Worm (Caenorhabditis elegans): ENCODE measurements around the gene metl-18.
A peak's percentile ranks its signal among the peaks of the same experiment; 100 is the strongest.

Gene metl-18

DNA sequence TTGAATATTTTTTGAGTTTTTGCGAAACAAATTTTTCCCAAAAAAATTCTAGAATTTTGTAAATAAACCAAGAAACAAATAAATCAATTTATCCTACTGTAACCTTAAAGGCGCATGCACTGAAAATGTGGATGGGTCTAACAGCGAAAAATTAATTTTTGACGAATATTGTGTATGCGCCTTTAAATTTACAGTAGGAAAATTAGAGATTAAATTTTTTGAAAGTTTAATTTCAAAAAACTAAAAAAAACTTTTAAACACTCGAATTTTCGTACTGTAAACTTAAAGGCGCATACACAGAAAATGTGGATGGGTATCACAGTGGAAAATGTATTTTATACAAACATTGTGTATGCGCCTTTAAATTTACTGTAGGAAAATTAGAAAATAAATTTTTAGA lies 35.4 kb upstream of the metl-18 start:
- TF ChIP-seq mab-5 (tag; optimal IDR thresholded peaks at IDR 0.05): no peak
- TF ChIP-seq unc-39 (tag; optimal IDR thresholded peaks at IDR 0.05): no peak
- no peak for TF ChIP-seq ces-1 (GFP tag; optimal IDR thresholded peaks at IDR 0.05)
- TF ChIP-seq bed-3 (GFP tag; optimal IDR thresholded peaks at IDR 0.05): no peak

DNA sequence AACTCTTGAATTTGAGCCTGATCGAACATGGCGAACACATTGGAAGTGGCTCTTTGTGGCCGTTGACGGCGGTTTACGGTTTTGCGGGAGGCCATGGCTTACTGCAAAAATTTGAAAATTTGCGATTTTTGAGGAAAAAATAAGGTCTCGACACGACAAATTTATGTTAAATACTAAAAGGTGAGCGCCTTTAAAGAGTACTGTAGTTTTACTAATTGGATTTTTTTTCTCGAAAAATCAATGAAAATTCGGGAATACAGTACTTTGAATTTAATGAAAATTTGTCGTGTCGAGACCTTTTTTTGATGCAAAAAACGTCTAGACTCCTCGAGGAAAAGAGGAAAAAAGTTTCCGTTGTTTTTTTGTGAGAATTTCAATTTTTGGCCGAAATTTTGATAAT lies 31.9 kb upstream of the metl-18 start, which contains the start of gene mlc-4:
Gene mlc-4, minus strand, starts transcription at position 101 of the 400 bp plus-strand sequence.
- no peak for TF ChIP-seq nhr-2 (tag; optimal IDR thresholded peaks at IDR 0.05)
- no peak for TF ChIP-seq tbx-8 (GFP tag; optimal IDR thresholded peaks at IDR 0.05)
- TF ChIP-seq elt-3 (tag; optimal IDR thresholded peaks at IDR 0.05): no peak
- TF ChIP-seq lsy-2 (tag; optimal IDR thresholded peaks at IDR 0.05): no peak
- TF ChIP-seq flh-1 (GFP tag; optimal IDR thresholded peaks at IDR 0.05): no peak
- TF ChIP-seq ceh-43 (GFP tag; optimal IDR thresholded peaks at IDR 0.05): no peak
- no peak for TF ChIP-seq hlh-1 (tag; optimal IDR thresholded peaks at IDR 0.05)
- no peak for TF ChIP-seq drap-1 (GFP tag; optimal IDR thresholded peaks at IDR 0.05)
- no peak for TF ChIP-seq sptf-1 (tag; optimal IDR thresholded peaks at IDR 0.05)
- no peak for TF ChIP-seq mls-2 (tag; optimal IDR thresholded peaks at IDR 0.05)
- no peak for TF ChIP-seq sem-2 (GFP tag; optimal IDR thresholded peaks at IDR 0.05)

DNA sequence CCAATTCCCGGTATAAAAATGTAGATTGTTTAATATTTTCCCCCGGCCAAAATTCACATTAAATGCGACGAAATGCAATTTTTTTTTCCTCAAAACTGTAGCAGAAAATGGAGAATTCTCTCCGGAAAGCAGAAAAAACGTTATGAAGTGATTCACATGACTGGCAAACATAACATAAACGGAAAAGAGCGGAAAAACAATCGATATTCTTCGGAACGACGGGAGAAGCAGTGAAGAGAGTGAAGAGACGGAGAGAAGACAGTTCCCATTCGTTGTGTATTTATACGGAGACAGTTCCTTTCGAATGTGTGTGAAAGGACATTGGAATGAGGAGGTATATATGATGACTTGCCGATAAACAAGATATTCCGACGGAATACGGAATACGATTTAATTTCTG lies 30.4 kb upstream of the metl-18 start:
- no peak for TF ChIP-seq zip-8 (tag; optimal IDR thresholded peaks at IDR 0.05)
- TF ChIP-seq ham-2 (GFP tag; optimal IDR thresholded peaks at IDR 0.05): no peak
- TF ChIP-seq unc-120 (tag; optimal IDR thresholded peaks at IDR 0.05; ENCODE audit: poor library complexity, severe bottlenecking): no peak
- no peak for TF ChIP-seq elt-3 (tag; optimal IDR thresholded peaks at IDR 0.05)
- TF ChIP-seq cnd-1 (tag; optimal IDR thresholded peaks at IDR 0.05): no peak

DNA sequence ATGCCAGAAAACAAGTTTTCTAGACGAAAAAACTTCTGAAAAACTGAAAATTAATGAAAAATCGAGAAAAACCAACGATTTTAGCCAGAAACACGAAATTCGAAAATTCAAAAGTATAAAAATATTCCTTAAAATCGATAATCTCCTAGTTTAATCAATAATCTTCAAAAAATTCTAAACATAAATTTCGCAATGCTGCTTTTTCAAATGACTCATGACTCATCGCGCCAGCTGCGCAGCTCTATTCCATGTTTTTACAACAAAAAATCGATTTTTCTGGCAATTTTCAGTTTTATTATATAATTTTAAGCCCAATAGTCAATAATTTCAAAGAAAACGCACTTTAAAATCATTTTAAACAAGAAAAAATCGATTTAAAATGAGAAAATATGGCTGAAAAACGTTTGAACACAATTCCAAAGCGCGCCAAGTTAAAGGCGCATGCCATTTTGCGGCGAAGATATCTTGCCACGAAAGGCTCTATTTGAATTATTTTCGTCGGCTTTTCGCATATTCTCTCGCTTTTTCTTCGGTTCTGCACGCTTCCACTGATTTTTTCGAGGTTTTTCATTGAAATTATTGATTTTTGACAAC lies 29.6 kb upstream of the metl-18 start, which contains the start of gene cri-3:
Gene cri-3, plus strand, starts transcription at position 482 of the 594 bp plus-strand sequence.
- TF ChIP-seq zip-8 (tag; optimal IDR thresholded peaks at IDR 0.05) (no peak), ces-1 (GFP tag; optimal IDR thresholded peaks at IDR 0.05) (peak; percentile 27), snpc-4 (tag; optimal IDR thresholded peaks at IDR 0.05) (no peak), ham-2 (GFP tag; optimal IDR thresholded peaks at IDR 0.05) (peak; percentile 20), unc-120 (tag; optimal IDR thresholded peaks at IDR 0.05; ENCODE audit: poor library complexity, severe bottlenecking) (peak; percentile 88), flh-1 (GFP tag; optimal IDR thresholded peaks at IDR 0.05) (no peak)

DNA sequence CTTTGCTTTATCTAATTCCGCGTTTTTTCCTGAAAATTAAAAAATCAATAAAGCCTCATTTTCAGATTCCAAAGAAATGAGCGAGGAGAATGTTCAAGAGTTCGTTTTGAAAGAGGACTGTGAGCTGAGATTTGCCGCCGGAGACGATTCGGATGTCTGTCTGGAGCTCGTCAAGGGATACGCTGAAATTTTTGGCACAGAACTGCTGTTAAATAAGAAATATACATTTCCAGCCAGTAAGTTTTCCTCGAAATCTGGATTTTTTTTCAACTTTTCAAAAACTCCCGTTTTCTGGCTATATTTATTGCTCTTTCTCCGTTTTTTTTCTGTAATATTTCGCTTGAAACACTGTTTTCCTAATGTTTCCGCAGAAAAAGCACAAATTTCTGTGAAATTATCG lies 27.9 kb upstream of the metl-18 start, which contains the start of gene clpf-1:
Gene clpf-1, plus strand, starts transcription at position 66 of the 400 bp plus-strand sequence.
- no peak for TF ChIP-seq ceh-39 (tag; optimal IDR thresholded peaks at IDR 0.05)
- no peak for TF ChIP-seq unc-62 (GFP tag; optimal IDR thresholded peaks at IDR 0.05)

DNA sequence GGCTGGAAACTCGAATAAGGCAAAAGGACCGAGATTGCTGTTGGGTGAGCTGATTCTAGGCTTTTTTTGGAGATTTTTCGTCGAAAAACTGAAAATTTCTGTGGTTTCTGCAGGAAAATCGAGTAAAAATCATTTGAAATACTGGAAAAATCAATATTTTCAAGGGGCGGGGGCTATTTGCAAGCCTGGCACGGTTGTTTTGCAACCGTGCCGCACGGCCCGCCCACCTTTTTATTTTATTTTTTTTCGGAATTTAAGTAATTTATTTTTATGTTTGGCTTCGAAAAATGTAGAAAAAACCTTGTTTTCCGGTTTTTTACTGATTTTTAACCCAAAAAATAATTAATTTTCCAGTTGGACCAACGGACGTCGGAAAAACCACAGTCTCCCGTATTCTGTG lies 27.1 kb upstream of the metl-18 start:
- TF ChIP-seq ztf-11 (tag; optimal IDR thresholded peaks at IDR 0.05) (no peak), M03D4.4 (tag; optimal IDR thresholded peaks at IDR 0.05) (peak; percentile 12)

DNA sequence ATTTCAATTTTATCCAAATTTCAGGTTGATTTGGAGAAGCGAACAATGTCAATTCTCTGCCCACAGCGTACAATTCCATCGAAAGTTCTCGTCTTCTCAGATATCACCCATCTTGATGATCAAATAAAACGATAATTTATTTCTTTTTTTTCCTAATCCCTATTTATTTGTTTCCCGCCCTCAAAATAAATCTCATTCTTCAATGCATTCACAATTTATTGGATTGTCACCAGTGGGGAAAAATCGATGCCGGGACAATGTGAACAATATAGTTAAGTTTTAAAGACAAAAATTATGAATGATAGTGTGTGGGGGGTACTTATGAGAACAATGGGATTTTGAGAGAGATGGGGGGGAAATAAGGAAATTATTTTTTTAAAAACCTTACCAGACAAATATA lies 25.1 kb upstream of the metl-18 start:
- TF ChIP-seq mab-5 (tag; optimal IDR thresholded peaks at IDR 0.05) (no peak), sptf-1 (tag; optimal IDR thresholded peaks at IDR 0.05) (no peak), sem-2 (GFP tag; optimal IDR thresholded peaks at IDR 0.05) (no peak), tbx-8 (GFP tag; optimal IDR thresholded peaks at IDR 0.05) (no peak), ceh-83 (GFP tag; optimal IDR thresholded peaks at IDR 0.05) (no peak), ztf-11 (tag; optimal IDR thresholded peaks at IDR 0.05) (no peak), cnd-1 (tag; optimal IDR thresholded peaks at IDR 0.05) (no peak), nhr-2 (tag; optimal IDR thresholded peaks at IDR 0.05) (no peak), snpc-4 (tag; optimal IDR thresholded peaks at IDR 0.05) (no peak), nhr-76 (tag; optimal IDR thresholded peaks at IDR 0.05) (no peak), ceh-39 (tag; optimal IDR thresholded peaks at IDR 0.05) (no peak), ces-1 (GFP tag; optimal IDR thresholded peaks at IDR 0.05) (no peak), elt-3 (tag; optimal IDR thresholded peaks at IDR 0.05) (no peak), nhr-28 (tag; optimal IDR thresholded peaks at IDR 0.05) (no peak), unc-120 (tag; optimal IDR thresholded peaks at IDR 0.05; ENCODE audit: poor library complexity, severe bottlenecking) (no peak), lin-32 (GFP tag; optimal IDR thresholded peaks at IDR 0.05) (no peak), zip-8 (tag; optimal IDR thresholded peaks at IDR 0.05) (no peak), mep-1 (tag; optimal IDR thresholded peaks at IDR 0.05) (no peak), hlh-1 (tag; optimal IDR thresholded peaks at IDR 0.05) (no peak), lin-13 (tag; optimal IDR thresholded peaks at IDR 0.05) (no peak)

Measured in whole organism, mixed stage, embryonic.